Worm (Caenorhabditis elegans): Measurements from ENCODE around the gene B0507.5.

DNA sequence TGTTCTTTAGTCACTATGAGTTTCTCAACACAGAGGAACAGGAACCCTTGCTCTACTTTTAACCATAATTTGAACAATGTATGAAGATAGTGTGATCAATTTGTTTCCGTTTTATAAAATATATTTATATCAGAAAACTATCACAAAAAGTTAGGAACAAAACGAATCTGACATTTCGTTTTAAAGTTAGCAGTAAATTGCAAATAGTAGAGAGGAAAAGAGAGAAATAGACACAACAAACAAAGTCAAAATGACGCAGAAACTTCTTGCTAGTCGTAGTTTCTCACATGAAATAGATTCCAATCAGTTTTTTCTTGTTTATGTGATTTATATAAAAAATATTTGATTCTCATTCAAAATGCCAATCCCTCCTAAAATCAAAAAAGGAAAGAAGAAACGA is 24.4 kb upstream of the B0507.5 start, which contains the start of gene ZC196.5:
- TF ChIP-seq aly-2 (tag; optimal IDR thresholded peaks at IDR 0.05) (no peak), elt-1 (tag; optimal IDR thresholded peaks at IDR 0.05) (no peak), unc-62 (GFP tag; optimal IDR thresholded peaks at IDR 0.05) (no peak), snpc-4 (tag; optimal IDR thresholded peaks at IDR 0.05) (no peak), zag-1 (tag; optimal IDR thresholded peaks at IDR 0.05) (no peak), nhr-6 (tag; optimal IDR thresholded peaks at IDR 0.05) (no peak), ama-1 (optimal IDR thresholded peaks at IDR 0.05) (no peak), skn-1 (tag; optimal IDR thresholded peaks at IDR 0.05) (no peak), nhr-23 (tag; optimal IDR thresholded peaks at IDR 0.05) (no peak)

Data from whole organism, L2 larva.